Worm (Caenorhabditis elegans) whole organism, mixed stage, embryonic: ENCODE measurements around the gene F38A5.6.
A peak's percentile ranks its signal among the peaks of the same experiment; 100 is the strongest.
"Not testable (repeated sequence)": the region's sequence is repeated elsewhere in the genome, so short reads cannot be mapped to it uniquely, and the experiment has no call there.

ENCODE experiments used
- blmp-1 ChIP-seq: fragments of 150-350 bp; optimal IDR thresholded peaks from 2 replicates; lab custom pipeline; 2014; ENCODE audit warnings: missing biosample characterization, missing genetic modification characterization
- elt-3 ChIP-seq: fragments of 150-350 bp; optimal IDR thresholded peaks from 2 replicates; lab custom pipeline; 2014; ENCODE audit warnings: missing biosample characterization, missing genetic modification characterization
- lin-13 ChIP-seq: fragments of 150-350 bp; optimal IDR thresholded peaks from 2 replicates; lab custom pipeline; 2014; ENCODE audit warnings: missing biosample characterization, missing genetic modification characterization
- lsy-2 ChIP-seq: fragments of 150-350 bp; optimal IDR thresholded peaks from 2 replicates; lab custom pipeline; 2014; ENCODE audit warnings: missing biosample characterization, missing genetic modification characterization
- nhr-12 ChIP-seq: fragments of 150-350 bp; optimal IDR thresholded peaks from 2 replicates; lab custom pipeline; 2014; ENCODE audit warnings: missing biosample characterization, missing genetic modification characterization
- nhr-28 ChIP-seq: fragments of 150-350 bp; optimal IDR thresholded peaks from 2 replicates; lab custom pipeline; 2014; ENCODE audit warnings: missing biosample characterization, missing genetic modification characterization
- nhr-76 ChIP-seq: sonication (generic microtip); optimal IDR thresholded peaks from 2 replicates; lab custom pipeline; 2017; ENCODE audit warnings: missing biosample characterization, missing genetic modification characterization
- snpc-4 ChIP-seq: fragments of 150-350 bp; optimal IDR thresholded peaks from 2 replicates; lab custom pipeline; 2014; ENCODE audit warnings: missing biosample characterization, missing genetic modification characterization
- unc-39 ChIP-seq: fragments of 150-350 bp; optimal IDR thresholded peaks from 2 replicates; lab custom pipeline; 2014; ENCODE audit warnings: missing biosample characterization, missing genetic modification characterization
- unc-62 ChIP-seq: fragments of 150-350 bp; optimal IDR thresholded peaks from 2 replicates; lab custom pipeline; 2014; ENCODE audit warnings: missing biosample characterization, missing genetic modification reagents, missing genetic modification characterization
- zip-8 ChIP-seq: fragments of 150-350 bp; optimal IDR thresholded peaks from 2 replicates; lab custom pipeline; 2014; ENCODE audit warnings: missing biosample characterization, missing genetic modification characterization
- ztf-11 ChIP-seq: fragments of 150-350 bp; optimal IDR thresholded peaks from 2 replicates; lab custom pipeline; 2014; ENCODE audit warnings: missing biosample characterization, missing genetic modification characterization

- not testable (repeated sequence) for TF ChIP-seq unc-62 (GFP tag; lab: Kevin White, UChicago); nhr-28; unc-39; ztf-11 (tag; lab: Kevin White, UChicago); lin-13; elt-3 (tag; lab: Kevin White, UChicago); lsy-2 (tag; lab: Kevin White, UChicago); nhr-76 (tag; lab: Kevin White, UChicago); snpc-4; nhr-12 (tag; lab: Kevin White, UChicago); blmp-1
- peak; percentile 83 for TF ChIP-seq zip-8 (tag; lab: Kevin White, UChicago)
These were observed 45.7 kb downstream of the F38A5.6 start for ce11 chrIV:6551359-6552031.
